Worm (Caenorhabditis elegans) whole organism, L1 larva: ENCODE data around the gene srx-39.

Experiments used
- C16A3.4 ChIP-seq: fragments of 150-350 bp; optimal IDR thresholded peaks from 2 replicates; lab custom pipeline; 2014; ENCODE audit warnings: missing biosample characterization, missing genetic modification characterization
- C34B4.2 ChIP-seq: sonication (generic microtip); optimal IDR thresholded peaks from 2 replicates; lab custom pipeline; 2017; ENCODE audit warnings: mild to moderate bottlenecking, missing genetic modification characterization, missing compliant biosample characterization
- F16B12.6 ChIP-seq: fragments of 150-350 bp; optimal IDR thresholded peaks from 2 replicates; lab custom pipeline; 2014; ENCODE audit warnings: missing biosample characterization, missing genetic modification characterization
- Y116A8C.19 ChIP-seq: sonication (generic microtip); optimal IDR thresholded peaks from 2 replicates; lab custom pipeline; 2016; ENCODE audit warnings: missing compliant biosample characterization, missing genetic modification characterization, borderline replicate concordance
- aha-1 ChIP-seq: fragments of 150-350 bp; optimal IDR thresholded peaks from 2 replicates; lab custom pipeline; 2014; ENCODE audit warnings: missing biosample characterization, missing genetic modification characterization
- aly-2 ChIP-seq: fragments of 150-350 bp; optimal IDR thresholded peaks from 2 replicates; lab custom pipeline; 2014; ENCODE audit warnings: missing biosample characterization, missing genetic modification characterization
- ceh-82 ChIP-seq, 3 experiments: fragments of 150-350 bp in 1 of 3; sonication (generic microtip) in 2 of 3; optimal IDR thresholded peaks; 2 replicates each; lab custom pipeline; 2014 to 2017; ENCODE audit warnings: missing biosample characterization in 3 of 3, missing genetic modification characterization in 3 of 3
- ces-1 ChIP-seq: fragments of 150-350 bp; optimal IDR thresholded peaks from 2 replicates; lab custom pipeline; 2014; ENCODE audit warnings: missing biosample characterization, missing genetic modification reagents, missing genetic modification characterization
- dpl-1 ChIP-seq, 3 experiments: fragments of 150-350 bp in 2 of 3; sonication (generic microtip) in 1 of 3; optimal IDR thresholded peaks; 2 replicates each; lab custom pipeline; 2014 to 2017; ENCODE audit warnings: missing biosample characterization in 3 of 3, missing genetic modification characterization in 3 of 3, missing genetic modification reagents in 3 of 3
- efl-1 ChIP-seq, 4 experiments: fragments of 150-350 bp; optimal IDR thresholded peaks in 3 of 4; peaks in 1 of 4; 1 replicate in 1 of 4; 2 replicates in 3 of 4; lab custom pipeline; 2014; ENCODE audit warnings: missing biosample characterization in 2 of 4, missing genetic modification characterization in 2 of 4, missing genetic modification reagents in 2 of 4
- ets-5 ChIP-seq: fragments of 200-800 bp; sonication (Bioruptor generic); IDR thresholded peaks from 2 replicates; pipeline ENCODE4 v1.3.6; 2022; ENCODE audit warnings: missing genetic modification characterization, missing compliant biosample characterization
- fkh-4 ChIP-seq: sonication (generic microtip); optimal IDR thresholded peaks from 2 replicates; lab custom pipeline; 2016; ENCODE audit warnings: missing compliant biosample characterization, missing genetic modification characterization, borderline replicate concordance
- fkh-8 ChIP-seq: sonication (generic microtip); optimal IDR thresholded peaks from 2 replicates; lab custom pipeline; 2016; ENCODE audit warnings: mild to moderate bottlenecking, missing genetic modification characterization, missing compliant biosample characterization
- fos-1 ChIP-seq: fragments of 150-350 bp; optimal IDR thresholded peaks from 2 replicates; lab custom pipeline; 2014; ENCODE audit warnings: missing biosample characterization, missing genetic modification characterization
- grh-1 ChIP-seq: fragments of 200-800 bp; sonication (Bioruptor generic); IDR thresholded peaks from 2 replicates; pipeline ENCODE4 v1.3.6; 2022; ENCODE audit warnings: missing genetic modification reagents, missing genetic modification characterization, missing compliant biosample characterization
- isw-1 ChIP-seq: fragments of 200-800 bp; sonication (Bioruptor generic); IDR thresholded peaks from 2 replicates; pipeline ENCODE4 v1.3.6; 2022; ENCODE audit warnings: missing genetic modification characterization, missing compliant biosample characterization
- jun-1 ChIP-seq: fragments of 150-350 bp; optimal IDR thresholded peaks from 2 replicates; lab custom pipeline; 2014; ENCODE audit warnings: missing biosample characterization, missing genetic modification reagents, missing genetic modification characterization
- lin-15B ChIP-seq: fragments of 150-350 bp; sonication (generic microtip); optimal IDR thresholded peaks from 3 replicates; lab custom pipeline; 2014; ENCODE audit warnings: missing biosample characterization, missing genetic modification characterization
- lin-39 ChIP-seq: fragments of 150-350 bp; optimal IDR thresholded peaks from 2 replicates; lab custom pipeline; 2014; ENCODE audit warnings: missing biosample characterization, missing genetic modification reagents, missing genetic modification characterization
- lir-3 ChIP-seq: sonication (generic microtip); optimal IDR thresholded peaks from 2 replicates; lab custom pipeline; 2016; ENCODE audit warnings: mild to moderate bottlenecking, missing genetic modification characterization, moderate library complexity, missing compliant biosample characterization; ENCODE audit not compliant: poor library complexity
- lsy-2 ChIP-seq, 2 experiments: fragments of 150-350 bp; optimal IDR thresholded peaks; 2 replicates each; lab custom pipeline; 2014; ENCODE audit warnings: missing biosample characterization in 2 of 2, missing genetic modification characterization in 2 of 2
- mdl-1 ChIP-seq, 2 experiments: fragments of 150-350 bp; optimal IDR thresholded peaks; 2 replicates each; lab custom pipeline; 2014 to 2017; ENCODE audit warnings: missing biosample characterization in 2 of 2, missing genetic modification characterization in 2 of 2, inconsistent platforms in 1 of 2
- mep-1 ChIP-seq: fragments of 150-350 bp; optimal IDR thresholded peaks from 2 replicates; lab custom pipeline; 2014; ENCODE audit warnings: missing biosample characterization, missing genetic modification characterization
- nhr-19 ChIP-seq: fragments of 200-800 bp; sonication (Bioruptor generic); conservative IDR thresholded peaks from 2 replicates; pipeline ENCODE4 v1.3.6; 2022; ENCODE audit warnings: missing genetic modification characterization, missing compliant biosample characterization
- nhr-20 ChIP-seq: sonication (generic microtip); optimal IDR thresholded peaks from 2 replicates; lab custom pipeline; 2016; ENCODE audit warnings: mild to moderate bottlenecking, missing genetic modification characterization, missing compliant biosample characterization
- nhr-237 ChIP-seq: fragments of 150-350 bp; optimal IDR thresholded peaks from 2 replicates; lab custom pipeline; 2014; ENCODE audit warnings: missing biosample characterization, missing genetic modification characterization
- nhr-28 ChIP-seq: fragments of 150-350 bp; optimal IDR thresholded peaks from 2 replicates; lab custom pipeline; 2014; ENCODE audit warnings: missing biosample characterization, missing genetic modification characterization
- nhr-47 ChIP-seq: sonication (generic microtip); optimal IDR thresholded peaks from 2 replicates; lab custom pipeline; 2016; ENCODE audit warnings: mild to moderate bottlenecking, missing genetic modification characterization, moderate library complexity, missing compliant biosample characterization
- nhr-76 ChIP-seq: sonication (generic microtip); optimal IDR thresholded peaks from 2 replicates; lab custom pipeline; 2017; ENCODE audit warnings: missing biosample characterization, missing genetic modification characterization
- nhr-84 ChIP-seq: sonication (generic microtip); optimal IDR thresholded peaks from 2 replicates; lab custom pipeline; 2017; ENCODE audit warnings: missing biosample characterization, missing genetic modification characterization
- nhr-85 ChIP-seq: sonication (generic microtip); peaks from one replicate; lab custom pipeline; 2016; ENCODE audit warnings: missing genetic modification characterization, inconsistent platforms, missing compliant biosample characterization
- nhr-90 ChIP-seq: sonication (generic microtip); optimal IDR thresholded peaks from 2 replicates; lab custom pipeline; 2016; ENCODE audit warnings: mild to moderate bottlenecking, missing genetic modification characterization, missing compliant biosample characterization; ENCODE audit not compliant: poor library complexity
- pax-3 ChIP-seq: fragments of 200-800 bp; sonication (Bioruptor generic); optimal IDR thresholded peaks from 2 replicates; lab custom pipeline; 2018; ENCODE audit warnings: mild to moderate bottlenecking, missing genetic modification characterization, moderate library complexity, missing compliant biosample characterization
- rnt-1 ChIP-seq: sonication (generic microtip); optimal IDR thresholded peaks from 2 replicates; lab custom pipeline; 2016; ENCODE audit warnings: mild to moderate bottlenecking, missing genetic modification characterization, moderate library complexity, missing compliant biosample characterization
- snpc-4 ChIP-seq: fragments of 150-350 bp; optimal IDR thresholded peaks from 2 replicates; lab custom pipeline; 2014; ENCODE audit warnings: missing biosample characterization, missing genetic modification characterization
- sox-4 ChIP-seq: sonication (generic microtip); optimal IDR thresholded peaks from 2 replicates; lab custom pipeline; 2016; ENCODE audit warnings: missing genetic modification characterization, missing compliant biosample characterization
- sup-37 ChIP-seq: fragments of 200-800 bp; sonication (Bioruptor generic); optimal IDR thresholded peaks from 2 replicates; lab custom pipeline; 2018; ENCODE audit warnings: mild to moderate bottlenecking, missing genetic modification characterization, missing compliant biosample characterization
- swsn-7 ChIP-seq: sonication (generic microtip); optimal IDR thresholded peaks from 2 replicates; lab custom pipeline; 2016; ENCODE audit warnings: missing genetic modification characterization, missing compliant biosample characterization
- tbx-2 ChIP-seq: sonication (generic microtip); optimal IDR thresholded peaks from 2 replicates; lab custom pipeline; 2016; ENCODE audit warnings: missing genetic modification characterization, missing compliant biosample characterization
- tlp-1 ChIP-seq: fragments of 150-350 bp; optimal IDR thresholded peaks from 2 replicates; lab custom pipeline; 2014; ENCODE audit warnings: missing biosample characterization, missing genetic modification characterization
- vab-15 ChIP-seq: sonication (generic microtip); optimal IDR thresholded peaks from 2 replicates; lab custom pipeline; 2017; ENCODE audit warnings: missing genotype, mild to moderate bottlenecking, missing genetic modification characterization, missing compliant biosample characterization
- xbp-1 ChIP-seq: sonication (generic microtip); optimal IDR thresholded peaks from 2 replicates; lab custom pipeline; 2016; ENCODE audit warnings: missing genetic modification characterization, missing compliant biosample characterization
- ztf-11 ChIP-seq, 2 experiments: sonication (generic microtip); optimal IDR thresholded peaks; 2 replicates each; lab custom pipeline; 2016 to 2017; ENCODE audit warnings: missing genetic modification characterization in 2 of 2, missing biosample characterization in 1 of 2, missing compliant biosample characterization in 1 of 2

srx-39 gene

ce11 chrV:5144541-5144940, 13.0 kb downstream of the srx-39 start, which contains the start of gene F14F9.2:
TSS of gene F14F9.2 (plus strand) at chrV:5144841.
- TF ChIP-seq ceh-82 (tag; optimal IDR thresholded peaks at IDR 0.05; lab: Kevin White, UChicago) (no peak), sup-37 (GFP tag; lab: Kevin White, UChicago) (no peak), aly-2 (no peak), mep-1 (tag; lab: Kevin White, UChicago) (no peak), ztf-11 (tag; optimal IDR thresholded peaks at IDR 0.05; lab: Kevin White, UChicago) (no peak), fkh-8 (tag; lab: Kevin White, UChicago) (no peak)
- TF ChIP-seq, all 84 proteins: peak for 0

- peak; percentile 26 for TF ChIP-seq fkh-8 (tag; lab: Kevin White, UChicago)
- TF ChIP-seq nhr-84 (tag; lab: Kevin White, UChicago), result no peak
- TF ChIP-seq, all 84 proteins: peak for 1
Measured at ce11 chrV:5143785-5144184, 13.8 kb downstream of the srx-39 start, which contains the start of gene srh-129. TSS of gene srh-129 (minus strand) at chrV:5143885.

- no peak for TF ChIP-seq tlp-1 (tag; lab: Kevin White, UChicago)
- no peak for TF ChIP-seq snpc-4
- no peak for TF ChIP-seq isw-1 (GFP tag; lab: Robert Waterston, UW)
- no peak for TF ChIP-seq sox-4 (tag; lab: Kevin White, UChicago)
- no peak for TF ChIP-seq F16B12.6 (tag; lab: Kevin White, UChicago)
- no peak for TF ChIP-seq fkh-4 (tag; lab: Kevin White, UChicago)
- no peak for TF ChIP-seq lin-15B
- TF ChIP-seq Y116A8C.19, result no peak
- TF ChIP-seq nhr-19 (GFP tag; lab: Robert Waterston, UW), result no peak
- no peak for TF ChIP-seq nhr-28 (tag; lab: Kevin White, UChicago)
- no peak for TF ChIP-seq efl-1 (optimal IDR thresholded peaks at IDR 0.05; lab: Kevin White, UChicago)
- no peak for TF ChIP-seq efl-1 (GFP tag; optimal IDR thresholded peaks at IDR 0.05 in 1 of 2; lab: Kevin White, UChicago)
- no peak for TF ChIP-seq lsy-2 (tag; optimal IDR thresholded peaks at IDR 0.05; lab: Kevin White, UChicago)
Measured at ce11 chrV:5137919-5138318, 19.6 kb downstream of the srx-39 start, which contains the start of gene F14F9.3. TSS of gene F14F9.3 (plus strand) at chrV:5138219.

ce11 chrV:5132441-5132840, 25.1 kb downstream of the srx-39 start, which contains the start of gene F14F9.4:
TSS of gene F14F9.4 (plus strand) at chrV:5132741.
- no peak for TF ChIP-seq rnt-1
- TF ChIP-seq snpc-4, result no peak
- TF ChIP-seq lir-3 (tag; lab: Kevin White, UChicago), result no peak
- TF ChIP-seq nhr-90 (tag; lab: Kevin White, UChicago), result no peak
- no peak for TF ChIP-seq tbx-2 (tag; lab: Kevin White, UChicago)
- no peak for TF ChIP-seq ets-5 (GFP tag; lab: Robert Waterston, UW)
- no peak for TF ChIP-seq lin-39 (tag; lab: Kevin White, UChicago)
- no peak for TF ChIP-seq ztf-11 (tag; optimal IDR thresholded peaks at IDR 0.05; lab: Kevin White, UChicago)
- TF ChIP-seq ces-1 (GFP tag; lab: Kevin White, UChicago), result no peak
- TF ChIP-seq fos-1 (tag; lab: Kevin White, UChicago), result no peak
- no peak for TF ChIP-seq swsn-7 (tag; lab: Kevin White, UChicago)
- TF ChIP-seq nhr-76 (tag; lab: Kevin White, UChicago), result no peak
- TF ChIP-seq nhr-28 (tag; lab: Kevin White, UChicago), result no peak
- no peak for TF ChIP-seq jun-1 (tag; lab: Kevin White, UChicago)
- TF ChIP-seq, all 84 proteins: peak for 0

ce11 chrV:5131380-5131779, 26.2 kb downstream of the srx-39 start:
- TF ChIP-seq fkh-4 (tag; lab: Kevin White, UChicago), result no peak
- no peak for TF ChIP-seq vab-15 (tag; lab: Kevin White, UChicago)
- TF ChIP-seq pax-3 (tag; lab: Kevin White, UChicago), result no peak
- peak; percentile 23 for TF ChIP-seq nhr-47 (tag; lab: Kevin White, UChicago)
- TF ChIP-seq mdl-1 (tag; optimal IDR thresholded peaks at IDR 0.05; lab: Kevin White, UChicago), result no peak
- no peak for TF ChIP-seq aha-1 (tag; lab: Kevin White, UChicago)
- TF ChIP-seq dpl-1 (GFP tag; optimal IDR thresholded peaks at IDR 0.05; lab: Kevin White, UChicago), result peak in 1 of 3 experiments; percentile 36
- peak; percentile 22 for TF ChIP-seq nhr-237 (tag; lab: Kevin White, UChicago)
- TF ChIP-seq fkh-8 (tag; lab: Kevin White, UChicago), result peak; percentile 34
- TF ChIP-seq nhr-76 (tag; lab: Kevin White, UChicago), result no peak
- TF ChIP-seq xbp-1, result peak; percentile 17
- TF ChIP-seq C34B4.2 (tag; lab: Kevin White, UChicago), result no peak
- peak; percentile 32 for TF ChIP-seq nhr-20 (tag; lab: Kevin White, UChicago)
- peak; percentile 63 for TF ChIP-seq nhr-85 (tag; lab: Kevin White, UChicago)
- TF ChIP-seq ceh-82 (tag; optimal IDR thresholded peaks at IDR 0.05; lab: Kevin White, UChicago), result peak; percentile 51 to 77 (median 55)
- TF ChIP-seq rnt-1, result peak; percentile 51
- no peak for TF ChIP-seq nhr-28 (tag; lab: Kevin White, UChicago)
- no peak for TF ChIP-seq grh-1 (GFP tag; lab: Robert Waterston, UW)
- TF ChIP-seq efl-1 (optimal IDR thresholded peaks at IDR 0.05; lab: Kevin White, UChicago), result peak; percentile 38 to 65
- TF ChIP-seq efl-1 (GFP tag; optimal IDR thresholded peaks at IDR 0.05 in 1 of 2; lab: Kevin White, UChicago), result peak; percentile 45 to 48
- TF ChIP-seq ets-5 (GFP tag; lab: Robert Waterston, UW), result no peak
- TF ChIP-seq C16A3.4, result peak; percentile 23
